Fruit fly (Drosophila melanogaster): ENCODE data around the gene mip130.
A peak's percentile ranks its signal among the peaks of the same experiment; 100 is the strongest.

The mip130 gene

DNA sequence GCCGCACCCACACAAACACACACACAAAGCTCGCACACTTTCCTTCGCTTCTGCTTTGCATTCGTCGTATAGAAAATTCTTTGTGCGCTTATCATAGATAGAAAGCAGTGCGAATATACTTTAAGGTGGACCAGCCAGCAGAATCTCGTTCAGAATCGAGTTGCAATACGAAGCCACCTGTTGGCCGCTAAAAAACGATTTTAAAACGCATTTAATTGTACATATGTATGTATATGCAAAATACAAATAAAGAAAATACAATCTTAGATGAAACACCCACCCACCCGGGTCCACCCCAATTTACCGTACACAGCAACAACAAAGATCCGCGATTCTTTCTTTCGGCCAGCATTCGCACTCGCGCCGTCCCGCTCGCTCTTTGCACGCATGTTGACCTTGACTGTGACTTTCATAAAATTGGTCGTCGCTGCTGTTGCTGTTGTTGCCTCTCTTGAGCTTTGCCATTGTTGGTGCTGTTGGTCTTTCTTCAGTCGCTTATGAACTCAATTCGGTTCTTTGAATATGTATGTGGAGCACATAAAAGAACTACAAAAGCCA, 40.5 kb downstream of the mip130 start (continued):
- TF ChIP-seq Ssrp (tag; optimal IDR thresholded peaks at IDR 0.05) (peak; percentile 9), Usf (GFP tag; optimal IDR thresholded peaks at IDR 0.05) (peak; percentile 77), CG16863 (GFP tag; optimal IDR thresholded peaks at IDR 0.05) (peak; percentile 3), wek (GFP tag; optimal IDR thresholded peaks at IDR 0.05) (no peak), hbn (GFP tag; IDR thresholded peaks at IDR 0.05; ENCODE audit: partially characterized antibody) (no peak), Chrac-16 (GFP tag; optimal IDR thresholded peaks at IDR 0.05) (peak; percentile 41), Dfd (GFP tag; optimal IDR thresholded peaks at IDR 0.05) (no peak), CG10267 (tag; optimal IDR thresholded peaks at IDR 0.05) (no peak), CG8478 (optimal IDR thresholded peaks at IDR 0.05) (no peak), D19B (GFP tag; optimal IDR thresholded peaks at IDR 0.05) (peak; percentile 66), CG7786 (GFP tag; optimal IDR thresholded peaks at IDR 0.05) (peak; percentile 54), CG42726 (GFP tag; IDR thresholded peaks at IDR 0.05; ENCODE audit: partially characterized antibody) (no peak), CG12104 (GFP tag; optimal IDR thresholded peaks at IDR 0.05) (no peak), CG10147 (GFP tag; optimal IDR thresholded peaks at IDR 0.05) (peak; percentile 3), HHEX (GFP tag; optimal IDR thresholded peaks at IDR 0.05) (peak; percentile 49), CG34376 (GFP tag; optimal IDR thresholded peaks at IDR 0.05) (no peak), gsb (GFP tag; IDR thresholded peaks at IDR 0.05) (no peak), toy (GFP tag; IDR thresholded peaks at IDR 0.05) (peak; percentile 55; the same call in 1 of the 2 replicates), Xrp1 (GFP tag; IDR thresholded peaks at IDR 0.05) (peak; percentile 55; the same call in 1 of the 2 replicates), CG5953 (GFP tag; IDR thresholded peaks at IDR 0.05) (no peak), B-H1 (GFP tag; IDR thresholded peaks at IDR 0.05) (no peak; the same call in 2 of the 3 replicates), cato (GFP tag; optimal IDR thresholded peaks at IDR 0.05; ENCODE audit: borderline replicate concordance) (no peak), Elba2 (GFP tag; optimal IDR thresholded peaks at IDR 0.05) (no peak), fd102C (GFP tag; optimal IDR thresholded peaks at IDR 0.05) (no peak), Doc3 (GFP tag; IDR thresholded peaks at IDR 0.05; ENCODE audit: partially characterized antibody) (no peak), stc (GFP tag; IDR thresholded peaks at IDR 0.05) (peak; percentile 67), CoRest (tag; optimal IDR thresholded peaks at IDR 0.05) (peak; percentile 45), Asciz (GFP tag; optimal IDR thresholded peaks at IDR 0.05) (no peak), CG17359 (tag; optimal IDR thresholded peaks at IDR 0.05) (peak; percentile 38), vfl (GFP tag; optimal IDR thresholded peaks at IDR 0.05) (peak; percentile 37), Fer2 (tag; optimal IDR thresholded peaks at IDR 0.05) (no peak), Eip74EF (GFP tag; optimal IDR thresholded peaks at IDR 0.05) (no peak), sob (GFP tag; IDR thresholded peaks at IDR 0.05) (peak; percentile 51; the same call in 1 of the 2 replicates), CG11093 (GFP tag; IDR thresholded peaks at IDR 0.05) (no peak), HmgD (GFP tag; optimal IDR thresholded peaks at IDR 0.05) (no peak), ara (GFP tag; IDR thresholded peaks at IDR 0.05) (0 out of 2 replicates have a peak, but pooled peaks have one; percentile 26), slou (GFP tag; optimal IDR thresholded peaks at IDR 0.05) (no peak), CG31365 (tag; optimal IDR thresholded peaks at IDR 0.05) (no peak), CG12299 (tag; optimal IDR thresholded peaks at IDR 0.05) (no peak), Myb (GFP tag; optimal IDR thresholded peaks at IDR 0.05) (peak; percentile 50), CG3065 (GFP tag; optimal IDR thresholded peaks at IDR 0.05) (no peak), Optix (GFP tag; IDR thresholded peaks at IDR 0.05) (no peak), ash1 (GFP tag; optimal IDR thresholded peaks at IDR 0.05) (no peak), CG9609 (GFP tag; optimal IDR thresholded peaks at IDR 0.05) (peak; percentile 46), CG8290 (GFP tag; optimal IDR thresholded peaks at IDR 0.05) (no peak), CG8290 (tag; optimal IDR thresholded peaks at IDR 0.05) (peak in 1 of 2 experiments; percentile 78), crol (GFP tag; IDR thresholded peaks at IDR 0.05) (0 out of 2 replicates have a peak, but pooled peaks have one; percentile 10), CG12744 (GFP tag; optimal IDR thresholded peaks at IDR 0.05) (peak; percentile 14), gro (GFP tag; optimal IDR thresholded peaks at IDR 0.05) (peak; percentile 70), MESR4 (GFP tag; optimal IDR thresholded peaks at IDR 0.05) (no peak), tin (GFP tag; optimal IDR thresholded peaks at IDR 0.05) (no peak)
